Fruit fly (Drosophila melanogaster) whole organism, embryonic: ENCODE results near the gene Sulf1.

ENCODE experiments used
- ATbp ChIP-seq: fragments of 200-800 bp; sonication (Bioruptor generic); optimal IDR thresholded peaks from 2 replicates; lab custom pipeline; 2017; ENCODE audit warnings: missing biosample characterization, mild to moderate bottlenecking, missing genetic modification characterization, missing genetic modification reagents
- BtbVII ChIP-seq: fragments of 200-800 bp; sonication (Bioruptor generic); optimal IDR thresholded peaks from 3 replicates; lab custom pipeline; 2017; ENCODE audit warnings: missing biosample characterization, mild to moderate bottlenecking, missing genetic modification characterization
- CG10979 ChIP-seq: fragments of 200-800 bp; sonication (Bioruptor generic); optimal IDR thresholded peaks from 2 replicates; lab custom pipeline; 2018; ENCODE audit warnings: missing biosample characterization, mild to moderate bottlenecking, missing genetic modification characterization, moderate library complexity
- CG12104 ChIP-seq: fragments of 200-800 bp; sonication (Bioruptor generic); optimal IDR thresholded peaks from 3 replicates; lab custom pipeline; 2016; ENCODE audit warnings: missing biosample characterization, missing genetic modification characterization
- CG13424 ChIP-seq: fragments of 200-800 bp; sonication (Bioruptor generic); optimal IDR thresholded peaks from 2 replicates; lab custom pipeline; 2019; ENCODE audit warnings: missing biosample characterization, mild to moderate bottlenecking, missing genetic modification characterization, moderate library complexity
- CG13894 ChIP-seq: fragments of 200-800 bp; sonication (Bioruptor generic); optimal IDR thresholded peaks from 3 replicates; lab custom pipeline; 2018; ENCODE audit warnings: missing biosample characterization, mild to moderate bottlenecking, missing genetic modification characterization, moderate library complexity
- CG14050 ChIP-seq: fragments of 200-800 bp; sonication (Bioruptor generic); IDR thresholded peaks from 3 replicates; pipeline ENCODE4 v1.3.6; 2022; ENCODE audit warnings: missing biosample characterization, missing genetic modification characterization
- CG18764 ChIP-seq: fragments of 200-800 bp; sonication (Bioruptor generic); optimal IDR thresholded peaks from 3 replicates; lab custom pipeline; 2016; ENCODE audit warnings: missing biosample characterization, missing genetic modification characterization
- CG42726 ChIP-seq: fragments of 200-800 bp; sonication (Bioruptor generic); IDR thresholded peaks from 2 replicates; pipeline ENCODE4 v1.3.6; 2022; ENCODE audit warnings: missing biosample characterization, missing genetic modification characterization; ENCODE audit not compliant: partially characterized antibody
- CG5953 ChIP-seq: fragments of 200-800 bp; sonication (Bioruptor generic); IDR thresholded peaks from 2 replicates; pipeline ENCODE4 v1.3.6; 2022; ENCODE audit warnings: missing biosample characterization, missing genetic modification characterization
- CG6254 ChIP-seq: fragments of 200-800 bp; sonication (Bioruptor generic); optimal IDR thresholded peaks from 3 replicates; lab custom pipeline; 2017; ENCODE audit warnings: mild to moderate bottlenecking, missing biosample characterization, missing genetic modification reagents, missing genetic modification characterization
- CG7839 ChIP-seq: fragments of 200-800 bp; sonication (Bioruptor generic); optimal IDR thresholded peaks from 3 replicates; lab custom pipeline; 2018; ENCODE audit warnings: missing biosample characterization, mild to moderate bottlenecking, missing genetic modification characterization, moderate library complexity
- CG8290 ChIP-seq, 3 experiments: fragments of 200-800 bp; sonication (Bioruptor generic); optimal IDR thresholded peaks; 2 replicates each; lab custom pipeline; 2016 to 2019; ENCODE audit warnings: missing biosample characterization in 3 of 3, missing genetic modification characterization in 3 of 3, mild to moderate bottlenecking in 2 of 3, moderate library complexity in 1 of 3
- CG9817 ChIP-seq: fragments of 200-800 bp; sonication (Bioruptor generic); optimal IDR thresholded peaks from 2 replicates; lab custom pipeline; 2018; ENCODE audit warnings: missing biosample characterization, mild to moderate bottlenecking, missing genetic modification characterization, moderate library complexity
- CTCF ChIP-seq: fragments of 200-800 bp; sonication (Bioruptor generic); optimal IDR thresholded peaks from 2 replicates; lab custom pipeline; 2017; ENCODE audit warnings: missing biosample characterization, mild to moderate bottlenecking, missing genetic modification characterization, moderate library complexity
- D19A ChIP-seq: fragments of 200-800 bp; optimal IDR thresholded peaks from 3 replicates; lab custom pipeline; 2019; ENCODE audit warnings: missing biosample characterization, mild to moderate bottlenecking, missing genetic modification characterization, moderate library complexity
- Dll ChIP-seq: fragments of 200-800 bp; sonication (Bioruptor generic); IDR thresholded peaks from 4 replicates; pipeline ENCODE4 v1.3.6; 2022; ENCODE audit warnings: missing biosample characterization, missing genetic modification characterization; ENCODE audit not compliant: partially characterized antibody
- Elba2 ChIP-seq: fragments of 200-800 bp; sonication (Bioruptor generic); optimal IDR thresholded peaks from 3 replicates; lab custom pipeline; 2016; ENCODE audit warnings: missing biosample characterization, missing genetic modification characterization
- Hmr ChIP-seq: fragments of 200-800 bp; sonication (Bioruptor generic); optimal IDR thresholded peaks from 3 replicates; lab custom pipeline; 2017; ENCODE audit warnings: mild to moderate bottlenecking, missing biosample characterization, missing genetic modification reagents, missing genetic modification characterization
- Kr ChIP-seq: fragments of 200-800 bp; sonication (Bioruptor generic); optimal IDR thresholded peaks from 2 replicates; lab custom pipeline; 2017; ENCODE audit warnings: missing biosample characterization, mild to moderate bottlenecking, missing genetic modification characterization
- Lpt ChIP-seq: fragments of >200 bp; optimal IDR thresholded peaks from 2 replicates; lab custom pipeline; 2018; ENCODE audit warnings: missing biosample characterization, missing genetic modification characterization
- MTF-1 ChIP-seq: fragments of 200-800 bp; sonication (Bioruptor generic); optimal IDR thresholded peaks from 2 replicates; lab custom pipeline; 2018; ENCODE audit warnings: missing biosample characterization, mild to moderate bottlenecking, missing genetic modification characterization, borderline replicate concordance
- Med ChIP-seq: fragments of 200-800 bp; sonication (Bioruptor generic); peaks from one replicate; lab custom pipeline; 2016; ENCODE audit warnings: missing biosample characterization, missing genetic modification characterization, mild to moderate bottlenecking, inconsistent platforms, moderate library complexity
- Poxn ChIP-seq: fragments of 200-800 bp; sonication (Bioruptor generic); IDR thresholded peaks from 2 replicates; pipeline ENCODE4 v1.3.6; 2022; ENCODE audit warnings: missing biosample characterization, missing genetic modification characterization
- Rfx ChIP-seq: fragments of 200-800 bp; sonication (Bioruptor generic); IDR thresholded peaks from 2 replicates; pipeline ENCODE4 v1.3.6; 2022; ENCODE audit warnings: missing biosample characterization, missing genetic modification characterization
- Sry-δ ChIP-seq: fragments of 200-800 bp; sonication (Bioruptor generic); optimal IDR thresholded peaks from 2 replicates; lab custom pipeline; 2016; ENCODE audit warnings: missing biosample characterization, missing genetic modification characterization
- Tbp ChIP-seq: fragments of >200 bp; optimal IDR thresholded peaks from 2 replicates; lab custom pipeline; 2018; ENCODE audit warnings: missing biosample characterization, missing genetic modification characterization
- Xrp1 ChIP-seq: fragments of 200-800 bp; sonication (Bioruptor generic); IDR thresholded peaks from 2 replicates; pipeline ENCODE4 v1.3.6; 2022; ENCODE audit warnings: missing biosample characterization, missing genetic modification characterization
- ab ChIP-seq: fragments of 200-800 bp; sonication (Bioruptor generic); optimal IDR thresholded peaks from 2 replicates; lab custom pipeline; 2016; ENCODE audit warnings: missing biosample characterization, missing genetic modification characterization
- ap ChIP-seq: fragments of 200-800 bp; sonication (Bioruptor generic); IDR thresholded peaks from 2 replicates; pipeline ENCODE4 v1.3.6; 2022; ENCODE audit warnings: missing biosample characterization, missing genetic modification characterization
- ase ChIP-seq: fragments of 200-800 bp; sonication (Bioruptor generic); IDR thresholded peaks from 3 replicates; pipeline ENCODE4 v1.3.6; 2022; ENCODE audit warnings: missing biosample characterization, missing genetic modification characterization
- cad ChIP-seq: fragments of >200 bp; optimal IDR thresholded peaks from 2 replicates; lab custom pipeline; 2017; ENCODE audit warnings: missing biosample characterization, missing genetic modification characterization
- cato ChIP-seq: fragments of 200-800 bp; sonication (Bioruptor generic); optimal IDR thresholded peaks from 2 replicates; lab custom pipeline; 2016; ENCODE audit warnings: missing biosample characterization, missing genetic modification characterization, borderline replicate concordance
- ci ChIP-seq: fragments of 200-800 bp; sonication (Bioruptor generic); IDR thresholded peaks from 3 replicates; pipeline ENCODE4 v1.3.6; 2022; ENCODE audit warnings: missing biosample characterization, missing genetic modification characterization
- dati ChIP-seq: fragments of 200-800 bp; sonication (Bioruptor generic); IDR thresholded peaks from 2 replicates; pipeline ENCODE4 v1.3.6; 2022; ENCODE audit warnings: missing biosample characterization, missing genetic modification characterization
- disco-r ChIP-seq: fragments of 200-800 bp; sonication (Bioruptor generic); optimal IDR thresholded peaks from 2 replicates; lab custom pipeline; 2016; ENCODE audit warnings: missing biosample characterization, missing genetic modification characterization
- eve ChIP-seq, 2 experiments: fragments of >200 bp; optimal IDR thresholded peaks; 2 replicates each; lab custom pipeline; 2017; ENCODE audit warnings: missing biosample characterization in 2 of 2, missing genetic modification characterization in 2 of 2
- grau ChIP-seq: fragments of 200-800 bp; optimal IDR thresholded peaks from 3 replicates; lab custom pipeline; 2019; ENCODE audit warnings: missing biosample characterization, mild to moderate bottlenecking, missing genetic modification characterization, moderate library complexity
- grn ChIP-seq: fragments of 200-800 bp; sonication (Bioruptor generic); optimal IDR thresholded peaks from 3 replicates; lab custom pipeline; 2017; ENCODE audit warnings: missing biosample characterization, missing genetic modification characterization
- her ChIP-seq: fragments of 200-800 bp; sonication (Bioruptor generic); optimal IDR thresholded peaks from 2 replicates; lab custom pipeline; 2016; ENCODE audit warnings: missing biosample characterization, missing genetic modification characterization
- inv ChIP-seq: fragments of 200-800 bp; sonication (Bioruptor generic); IDR thresholded peaks from 2 replicates; pipeline ENCODE4 v1.3.6; 2022; ENCODE audit warnings: missing biosample characterization, missing genetic modification characterization; ENCODE audit not compliant: partially characterized antibody
- kah ChIP-seq: fragments of 200-800 bp; sonication (Bioruptor generic); optimal IDR thresholded peaks from 2 replicates; lab custom pipeline; 2018; ENCODE audit warnings: missing biosample characterization, mild to moderate bottlenecking, missing genetic modification characterization
- kay ChIP-seq: fragments of 200-800 bp; sonication (Bioruptor generic); optimal IDR thresholded peaks from 2 replicates; lab custom pipeline; 2016; ENCODE audit warnings: missing biosample characterization, missing genetic modification characterization
- oc ChIP-seq: fragments of 200-800 bp; sonication (Bioruptor generic); optimal IDR thresholded peaks from 2 replicates; lab custom pipeline; 2018; ENCODE audit warnings: missing biosample characterization, mild to moderate bottlenecking, missing genetic modification characterization, moderate library complexity
- org-1 ChIP-seq: fragments of 200-800 bp; sonication (Bioruptor generic); optimal IDR thresholded peaks from 2 replicates; lab custom pipeline; 2017; ENCODE audit warnings: missing biosample characterization, missing genetic modification characterization
- pros ChIP-seq: fragments of 200-800 bp; sonication (Bioruptor generic); optimal IDR thresholded peaks from 3 replicates; lab custom pipeline; 2019; ENCODE audit warnings: missing biosample characterization, mild to moderate bottlenecking, missing genetic modification characterization, moderate library complexity
- pzg ChIP-seq: fragments of 200-800 bp; sonication (Bioruptor generic); optimal IDR thresholded peaks from 3 replicates; lab custom pipeline; 2018; ENCODE audit warnings: missing biosample characterization, mild to moderate bottlenecking, missing genetic modification characterization, moderate library complexity
- repo ChIP-seq: fragments of 200-800 bp; sonication (Bioruptor generic); optimal IDR thresholded peaks from 2 replicates; lab custom pipeline; 2016; ENCODE audit warnings: missing biosample characterization, missing genetic modification characterization
- seq ChIP-seq: fragments of 200-800 bp; sonication (Bioruptor generic); IDR thresholded peaks from 2 replicates; pipeline ENCODE4 v1.3.6; 2022; ENCODE audit warnings: missing biosample characterization, missing genetic modification characterization
- sima ChIP-seq: fragments of 200-800 bp; sonication (Bioruptor generic); optimal IDR thresholded peaks from 2 replicates; lab custom pipeline; 2016; ENCODE audit warnings: missing biosample characterization, missing genetic modification characterization
- toy ChIP-seq: fragments of 200-800 bp; sonication (Bioruptor generic); IDR thresholded peaks from 2 replicates; pipeline ENCODE4 v1.3.6; 2022; ENCODE audit warnings: missing biosample characterization, missing genetic modification characterization
- wek ChIP-seq: fragments of 200-800 bp; sonication (Bioruptor generic); optimal IDR thresholded peaks from 3 replicates; lab custom pipeline; 2018; ENCODE audit warnings: missing biosample characterization, mild to moderate bottlenecking, missing genetic modification characterization, moderate library complexity

Sulf1 gene

dm6 chr3R:16338342-16338741 is 1.0 kb downstream of the Sulf1 start (continued):
- TF ChIP-seq Sry-δ (GFP tag; lab: Kevin White, UChicago) (peak; percentile 51), eve (GFP tag; optimal IDR thresholded peaks at IDR 0.05; lab: Kevin White, UChicago) (no peak), toy (no peak), grn (GFP tag; lab: Kevin White, UChicago) (no peak), D19A (tag; lab: Kevin White, UChicago) (peak; percentile 45), CG13424 (tag; lab: Kevin White, UChicago) (no peak), Elba2 (GFP tag; lab: Kevin White, UChicago) (no peak), Hmr (GFP tag; lab: Kevin White, UChicago) (peak; percentile 16), dati (GFP tag; lab: Robert Waterston, UW) (no peak), CG5953 (GFP tag; lab: Robert Waterston, UW) (no peak), CG10979 (tag; lab: Kevin White, UChicago) (no peak), CTCF (GFP tag; lab: Kevin White, UChicago) (peak; percentile 23), Dll (GFP tag; lab: Robert Waterston, UW) (0 out of 4 replicates have a peak, but pooled peaks have one; percentile 19), CG13894 (tag; lab: Kevin White, UChicago) (no peak), Tbp (GFP tag; lab: Kevin White, UChicago) (peak; percentile 92), kay (GFP tag; lab: Kevin White, UChicago) (no peak), ci (GFP tag; lab: Robert Waterston, UW) (0 out of 3 replicates have a peak, but pooled peaks have one; percentile 22), grau (tag; lab: Kevin White, UChicago) (peak; percentile 25), kah (GFP tag; lab: Kevin White, UChicago) (no peak), cad (GFP tag; lab: Kevin White, UChicago) (no peak), Med (GFP tag; lab: Kevin White, UChicago) (peak; percentile 81), repo (GFP tag; lab: Kevin White, UChicago) (no peak), CG14050 (GFP tag; lab: Robert Waterston, UW) (no peak), Kr (GFP tag; lab: Kevin White, UChicago) (no peak), oc (tag; lab: Kevin White, UChicago) (no peak), Poxn (GFP tag; lab: Robert Waterston, UW) (no peak), ATbp (GFP tag; lab: Kevin White, UChicago) (no peak), her (GFP tag; lab: Kevin White, UChicago) (no peak), CG6254 (GFP tag; lab: Kevin White, UChicago) (no peak), BtbVII (GFP tag; lab: Kevin White, UChicago) (no peak), Lpt (GFP tag; lab: Kevin White, UChicago) (no peak), ase (GFP tag; lab: Robert Waterston, UW) (no peak), seq (GFP tag; lab: Robert Waterston, UW) (no peak), Xrp1 (GFP tag; lab: Robert Waterston, UW) (no peak), CG9817 (tag; lab: Kevin White, UChicago) (no peak), wek (GFP tag; lab: Kevin White, UChicago) (no peak), ab (no peak), disco-r (no peak), CG7839 (tag; lab: Kevin White, UChicago) (no peak), inv (GFP tag; lab: Robert Waterston, UW) (no peak), CG42726 (GFP tag; lab: Robert Waterston, UW) (peak; percentile 59; the same call in 1 of the 2 replicates), org-1 (GFP tag; lab: Kevin White, UChicago) (no peak), ap (no peak), pzg (peak; percentile 98), CG18764 (GFP tag; lab: Kevin White, UChicago) (no peak), pros (GFP tag; lab: Kevin White, UChicago) (no peak), cato (GFP tag; lab: Kevin White, UChicago) (no peak), Rfx (GFP tag; lab: Robert Waterston, UW) (no peak), MTF-1 (GFP tag; lab: Kevin White, UChicago) (no peak), CG8290 (GFP tag; optimal IDR thresholded peaks at IDR 0.05; lab: Kevin White, UChicago) (no peak), CG8290 (tag; optimal IDR thresholded peaks at IDR 0.05; lab: Kevin White, UChicago) (peak in 1 of 2 experiments; percentile 62), CG12104 (GFP tag; lab: Kevin White, UChicago) (no peak), sima (GFP tag; lab: Kevin White, UChicago) (no peak)
